Worm (Caenorhabditis elegans) whole organism, mixed stage, embryonic: Measurements from ENCODE around the gene K08H10.10.

Experiments
- M03D4.4 ChIP-seq: sonication (generic microtip); optimal IDR thresholded peaks from 2 replicates; lab custom pipeline; 2017; ENCODE audit warnings: mild to moderate bottlenecking, missing genetic modification characterization, missing compliant biosample characterization
- ceh-43 ChIP-seq: fragments of 200-800 bp; sonication (Bioruptor generic); optimal IDR thresholded peaks from 2 replicates; lab custom pipeline; 2018; ENCODE audit warnings: mild to moderate bottlenecking, missing genetic modification characterization, moderate library complexity, missing compliant biosample characterization
- drap-1 ChIP-seq: fragments of 200-800 bp; sonication (Bioruptor generic); optimal IDR thresholded peaks from 3 replicates; lab custom pipeline; 2018; ENCODE audit warnings: mild to moderate bottlenecking, missing genetic modification characterization, missing compliant biosample characterization
- elt-3 ChIP-seq: fragments of 150-350 bp; optimal IDR thresholded peaks from 2 replicates; lab custom pipeline; 2014; ENCODE audit warnings: missing biosample characterization, missing genetic modification characterization
- ham-2 ChIP-seq: fragments of 200-800 bp; sonication (Bioruptor generic); optimal IDR thresholded peaks from 2 replicates; lab custom pipeline; 2018; ENCODE audit warnings: mild to moderate bottlenecking, missing genetic modification characterization, missing compliant biosample characterization
- lin-13 ChIP-seq: fragments of 150-350 bp; optimal IDR thresholded peaks from 2 replicates; lab custom pipeline; 2014; ENCODE audit warnings: missing biosample characterization, missing genetic modification characterization
- mep-1 ChIP-seq: fragments of 150-350 bp; optimal IDR thresholded peaks from 2 replicates; lab custom pipeline; 2017; ENCODE audit warnings: missing biosample characterization, missing genetic modification reagents, missing genetic modification characterization, inconsistent platforms
- pha-4 ChIP-seq: fragments of 150-350 bp; optimal IDR thresholded peaks from 2 replicates; lab custom pipeline; 2018; ENCODE audit warnings: missing biosample characterization, missing genetic modification reagents, missing genetic modification characterization
- snpc-4 ChIP-seq: fragments of 150-350 bp; optimal IDR thresholded peaks from 2 replicates; lab custom pipeline; 2014; ENCODE audit warnings: missing biosample characterization, missing genetic modification characterization
- sptf-1 ChIP-seq: sonication (generic microtip); optimal IDR thresholded peaks from 2 replicates; lab custom pipeline; 2017; ENCODE audit warnings: mild to moderate bottlenecking, missing genetic modification characterization, moderate library complexity, missing compliant biosample characterization
- unc-62 ChIP-seq: fragments of 150-350 bp; optimal IDR thresholded peaks from 2 replicates; lab custom pipeline; 2014; ENCODE audit warnings: missing biosample characterization, missing genetic modification reagents, missing genetic modification characterization
- ztf-11 ChIP-seq: fragments of 150-350 bp; optimal IDR thresholded peaks from 2 replicates; lab custom pipeline; 2014; ENCODE audit warnings: missing biosample characterization, missing genetic modification characterization

ce11 chrV:9984821-9985220, 16.0 kb upstream of the K08H10.10 start:
- TF ChIP-seq ztf-11 (tag; lab: Kevin White, UChicago) (no peak), sptf-1 (no peak), unc-62 (GFP tag; lab: Kevin White, UChicago) (no peak), elt-3 (no peak), pha-4 (no peak), drap-1 (GFP tag; lab: Kevin White, UChicago) (no peak), mep-1 (tag; lab: Kevin White, UChicago) (no peak), M03D4.4 (no peak), snpc-4 (tag; lab: Kevin White, UChicago) (no peak), ham-2 (GFP tag; lab: Kevin White, UChicago) (no peak), ceh-43 (GFP tag; lab: Kevin White, UChicago) (no peak), lin-13 (tag; lab: Kevin White, UChicago) (no peak)
